Fruit fly (Drosophila melanogaster) whole organism, prepupa: ENCODE data around the gene Usp8.

Experiments
- CG11902 ChIP-seq: fragments of 200-800 bp; sonication (Bioruptor generic); optimal IDR thresholded peaks from 3 replicates; lab custom pipeline; 2016; ENCODE audit warnings: missing biosample characterization, missing genetic modification characterization
- CG6854 ChIP-seq: fragments of 200-800 bp; sonication (Bioruptor generic); optimal IDR thresholded peaks from 2 replicates; lab custom pipeline; 2017; ENCODE audit warnings: missing biosample characterization, mild to moderate bottlenecking, missing genetic modification characterization
- CG7368 ChIP-seq: fragments of 200-800 bp; sonication (Bioruptor generic); optimal IDR thresholded peaks from 3 replicates; lab custom pipeline; 2016; ENCODE audit warnings: missing biosample characterization, missing genetic modification characterization

dm6 chr3R:21140458-21140857, 6.4 kb downstream of the Usp8 start, which contains the start of gene SNF4Agamma:
- TF ChIP-seq CG7368 (GFP tag; lab: Kevin White, UChicago) (no peak), CG11902 (GFP tag; lab: Kevin White, UChicago) (no peak), CG6854 (no peak)
